Fruit fly (Drosophila melanogaster) whole organism, pupa: Measurements from ENCODE around the gene CG7332.

ENCODE experiments used
- CG10348 ChIP-seq: fragments of 200-800 bp; sonication (Bioruptor generic); IDR thresholded peaks from 2 replicates; pipeline ENCODE4 v1.3.6; 2022; ENCODE audit warnings: missing biosample characterization, missing genetic modification characterization
- CG12605 ChIP-seq: fragments of 200-800 bp; sonication (Bioruptor generic); IDR thresholded peaks from 2 replicates; pipeline ENCODE4 v1.3.6; 2022; ENCODE audit warnings: missing biosample characterization, missing genetic modification characterization
- CG15710 ChIP-seq: fragments of 200-800 bp; sonication (Bioruptor generic); optimal IDR thresholded peaks from 2 replicates; lab custom pipeline; 2018; ENCODE audit warnings: missing biosample characterization, mild to moderate bottlenecking, missing genetic modification characterization, moderate library complexity
- CG17806 ChIP-seq: fragments of 200-800 bp; sonication (Bioruptor generic); optimal IDR thresholded peaks from 2 replicates; lab custom pipeline; 2018; ENCODE audit warnings: missing biosample characterization, mild to moderate bottlenecking, missing genetic modification characterization, moderate library complexity
- CG34367 ChIP-seq: fragments of 200-800 bp; sonication (Bioruptor generic); optimal IDR thresholded peaks from 2 replicates; lab custom pipeline; 2018; ENCODE audit warnings: missing biosample characterization, mild to moderate bottlenecking, missing genetic modification characterization
- CG4496 ChIP-seq: fragments of 200-800 bp; sonication (Bioruptor generic); IDR thresholded peaks from 3 replicates; pipeline ENCODE4 v1.3.6; 2022; ENCODE audit warnings: missing biosample characterization, missing genetic modification characterization
- CG8159 ChIP-seq: fragments of 200-800 bp; sonication (Bioruptor generic); optimal IDR thresholded peaks from 3 replicates; lab custom pipeline; 2018; ENCODE audit warnings: missing biosample characterization, mild to moderate bottlenecking, missing genetic modification characterization, moderate library complexity
- CG9948 ChIP-seq: fragments of 200-800 bp; sonication (Bioruptor generic); optimal IDR thresholded peaks from 2 replicates; lab custom pipeline; 2018; ENCODE audit warnings: missing biosample characterization, mild to moderate bottlenecking, missing genetic modification characterization, moderate library complexity
- EcR ChIP-seq: fragments of 200-800 bp; sonication (Bioruptor generic); optimal IDR thresholded peaks from 3 replicates; lab custom pipeline; 2019; ENCODE audit warnings: missing biosample characterization, missing genetic modification characterization, mild to moderate bottlenecking, moderate library complexity, missing genetic modification reagents
- Ets98B ChIP-seq: fragments of 200-800 bp; sonication (Bioruptor generic); IDR thresholded peaks from 2 replicates; pipeline ENCODE4 v1.3.6; 2022; ENCODE audit warnings: missing biosample characterization, missing genetic modification characterization
- Snoo ChIP-seq: fragments of 200-800 bp; sonication (Bioruptor generic); optimal IDR thresholded peaks from 3 replicates; lab custom pipeline; 2017; ENCODE audit warnings: missing biosample characterization, mild to moderate bottlenecking, missing genetic modification characterization, inconsistent platforms
- fd96Ca ChIP-seq: fragments of 200-800 bp; sonication (Bioruptor generic); IDR thresholded peaks from 3 replicates; pipeline ENCODE4 v1.3.6; 2022; ENCODE audit warnings: missing biosample characterization, missing genetic modification characterization
- gl ChIP-seq: fragments of 200-800 bp; sonication (Bioruptor generic); optimal IDR thresholded peaks from 2 replicates; lab custom pipeline; 2018; ENCODE audit warnings: missing biosample characterization, mild to moderate bottlenecking, missing genetic modification characterization
- rn ChIP-seq: fragments of 200-800 bp; sonication (Bioruptor generic); IDR thresholded peaks from 2 replicates; pipeline ENCODE4 v1.3.6; 2022; ENCODE audit warnings: missing biosample characterization, missing genetic modification characterization

- peak; percentile 69; the same call in 2 of the 3 replicates for TF ChIP-seq fd96Ca
- peak; percentile 45 for TF ChIP-seq CG15710 (tag; lab: Kevin White, UChicago)
- no peak for TF ChIP-seq EcR (GFP tag; lab: Kevin White, UChicago)
- no peak for TF ChIP-seq Snoo (tag; lab: Kevin White, UChicago)
- TF ChIP-seq CG9948 (tag; lab: Kevin White, UChicago) = peak; percentile 48
- peak; percentile 53; the same call in 1 of the 2 replicates for TF ChIP-seq CG12605 (GFP tag; lab: Robert Waterston, UW)
- TF ChIP-seq CG4496 (GFP tag; lab: Robert Waterston, UW) = peak; percentile 62; the same call in 2 of the 3 replicates
- TF ChIP-seq CG34367 (tag; lab: Kevin White, UChicago) = peak; percentile 32
- TF ChIP-seq Ets98B (GFP tag; lab: Robert Waterston, UW) = peak; percentile 51
- peak; percentile 51 for TF ChIP-seq CG8159
- peak; percentile 40 for TF ChIP-seq CG17806 (tag; lab: Kevin White, UChicago)
- TF ChIP-seq gl (tag; lab: Kevin White, UChicago) = no peak
- no peak for TF ChIP-seq CG10348 (GFP tag; lab: Robert Waterston, UW)
- 0 out of 2 replicates have a peak, but pooled peaks have one; percentile 19 for TF ChIP-seq rn (GFP tag; lab: Robert Waterston, UW)
Observed at dm6 chrX:18920642-18921355, 36.5 kb downstream of the CG7332 start.
